Fruit fly (Drosophila melanogaster) whole organism, larva: ENCODE results near the gene tal-3A.

Experiments used
- noc ChIP-seq: fragments of 200-800 bp; sonication (Bioruptor generic); optimal IDR thresholded peaks from 3 replicates; lab custom pipeline; 2019; ENCODE audit warnings: missing biosample characterization, mild to moderate bottlenecking, missing genetic modification characterization, moderate library complexity

Gene tal-3A

dm6 chr3R:13827953-13828922, 15.3 kb downstream of the tal-3A start, which contains the start of gene Mst87F:
TSS of gene Mst87F (minus strand) at chr3R:13828008.
- no peak for TF ChIP-seq noc

dm6 chr3R:13831042-13831441, 18.1 kb downstream of the tal-3A start:
- TF ChIP-seq noc, result no peak

DNA sequence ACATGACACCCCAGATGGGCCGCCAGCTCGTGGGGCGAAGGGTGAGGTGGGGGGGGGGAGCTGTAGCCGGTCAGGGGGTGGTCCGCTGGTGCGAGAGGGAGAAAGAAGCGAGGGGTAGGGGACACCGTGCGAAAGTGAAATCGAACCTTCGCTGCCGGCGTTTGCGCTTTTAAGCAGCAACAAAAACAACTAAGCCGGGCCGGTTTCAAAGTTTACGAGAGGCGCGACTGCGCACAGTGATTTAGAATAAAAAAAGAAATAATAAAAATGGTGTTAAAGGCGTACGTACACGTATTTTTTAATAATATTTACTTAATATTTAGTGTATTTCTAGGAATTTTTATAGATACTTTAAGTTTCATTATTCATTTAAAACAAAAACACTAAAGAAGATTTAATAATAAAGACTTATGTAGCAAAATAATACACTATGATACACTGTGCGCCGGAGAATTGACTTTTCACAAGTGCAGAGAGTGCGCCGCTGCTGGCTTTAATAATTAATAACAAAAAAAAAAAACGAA, 18.7 kb downstream of the tal-3A start:
- TF ChIP-seq noc, result peak; percentile 43

- TF ChIP-seq noc, result no peak
Measured at dm6 chr3R:13832950-13833349, 20.0 kb downstream of the tal-3A start.

dm6 chr3R:13833515-13833914, 20.6 kb downstream of the tal-3A start:
- TF ChIP-seq noc, result no peak

DNA sequence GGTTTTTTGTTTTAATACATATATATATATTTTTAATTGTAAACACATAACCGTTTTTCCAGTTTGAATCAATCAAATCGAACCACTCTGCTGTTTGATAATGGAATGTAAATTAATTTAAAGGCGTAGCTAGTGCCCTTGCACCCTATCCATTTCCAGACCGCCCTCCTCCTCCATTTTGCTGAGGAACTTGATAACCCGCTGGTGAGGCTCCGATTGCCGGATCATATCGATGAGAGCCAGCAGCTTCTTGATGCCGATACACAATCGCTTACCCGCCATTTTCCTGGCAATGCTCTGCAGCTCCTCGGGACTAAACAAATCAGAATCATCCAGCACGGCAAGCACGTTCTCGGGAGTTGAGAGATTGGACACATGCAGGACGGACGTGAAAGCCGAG, 21.6 kb downstream of the tal-3A start:
- no peak for TF ChIP-seq noc

DNA sequence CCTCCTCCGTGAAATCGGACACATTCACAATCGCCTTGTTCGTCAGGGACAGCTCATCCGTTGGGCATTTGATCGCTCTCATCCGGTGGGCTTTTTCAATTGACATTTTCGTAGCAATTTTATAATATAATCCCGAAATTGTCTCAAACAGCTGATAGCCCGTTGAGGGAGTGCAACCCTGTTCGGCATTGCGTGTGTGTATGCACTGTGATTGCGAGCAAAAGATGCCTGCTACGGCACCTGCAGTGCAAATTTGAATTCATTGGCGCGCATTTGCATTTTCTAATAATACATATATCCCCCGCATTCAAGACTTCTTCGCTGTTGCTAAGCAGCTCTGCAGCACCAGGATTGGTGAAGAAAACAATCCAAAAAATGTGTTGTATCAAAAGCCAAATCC, 24.9 kb downstream of the tal-3A start, which contains the start of gene Nsf2:
Gene Nsf2 (minus strand): TSS at position 185 of the 400 bp plus-strand sequence.
- no peak for TF ChIP-seq noc

- TF ChIP-seq noc, result no peak
Measured at dm6 chr3R:13839883-13840412, 27.0 kb downstream of the tal-3A start, which contains the start of gene CG31495. TSS of gene CG31495 (minus strand) at chr3R:13839934.

DNA sequence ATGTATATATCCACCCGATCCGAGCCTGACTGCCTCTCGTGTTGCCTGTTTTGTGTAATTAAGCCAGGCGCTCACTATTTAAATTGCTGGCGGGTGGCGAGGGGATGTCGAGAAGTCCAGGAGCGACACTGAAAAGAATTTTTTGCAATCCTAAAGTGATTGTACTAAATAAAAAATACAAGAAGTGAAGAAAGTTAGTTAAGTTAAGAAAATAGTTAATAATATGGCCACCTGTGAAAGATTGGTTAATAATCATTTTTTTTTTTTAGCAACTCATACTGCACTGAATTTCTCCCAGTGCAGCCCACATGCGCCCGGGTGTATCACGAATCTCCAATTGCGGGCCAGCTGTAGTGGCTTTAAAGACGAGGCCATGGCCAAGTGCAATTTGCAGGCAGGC, 28.0 kb downstream of the tal-3A start:
- no peak for TF ChIP-seq noc

- no peak for TF ChIP-seq noc
Measured at dm6 chr3R:13842532-13842931, 29.6 kb downstream of the tal-3A start.

DNA sequence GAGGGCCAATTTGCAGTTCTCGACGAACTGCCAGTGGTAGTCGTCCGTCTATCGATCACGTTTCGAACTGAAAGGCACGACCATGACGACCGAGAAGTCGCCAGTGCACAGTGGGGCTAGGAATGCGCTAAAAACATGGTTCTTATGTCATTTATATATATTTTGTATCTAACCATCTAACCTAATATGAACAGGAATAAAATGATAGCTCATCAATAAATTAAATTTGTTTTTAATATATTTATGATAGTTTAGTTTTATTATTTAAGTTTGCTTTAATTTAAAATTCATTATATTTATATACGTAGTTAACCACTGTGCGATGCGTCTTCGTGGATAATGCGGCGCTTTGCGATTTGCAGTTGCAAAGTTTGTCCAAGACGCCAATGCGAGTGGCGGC, 30.7 kb downstream of the tal-3A start:
- TF ChIP-seq noc, result no peak

dm6 chr3R:13845250-13845699, 32.4 kb downstream of the tal-3A start:
- no peak for TF ChIP-seq noc

DNA sequence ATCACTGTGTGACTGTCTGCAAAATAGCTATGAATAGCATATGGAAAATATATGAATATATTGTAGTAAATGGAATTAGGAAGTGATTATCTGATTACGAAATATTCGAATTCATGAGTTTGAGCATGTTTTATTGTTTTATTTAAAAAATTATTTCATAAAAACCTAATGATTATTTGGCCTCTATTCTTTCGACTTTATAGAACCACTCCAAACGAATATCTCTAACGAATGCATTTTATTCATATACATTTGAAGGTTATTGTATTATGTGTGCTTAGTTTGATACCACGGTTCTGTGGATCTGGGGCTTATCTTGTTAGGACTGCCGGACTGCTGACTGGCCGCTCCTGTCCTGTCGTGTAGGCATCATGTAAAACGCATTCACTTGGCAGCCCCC, 33.0 kb downstream of the tal-3A start:
- TF ChIP-seq noc, result no peak

dm6 chr3R:13847289-13847688, 34.4 kb downstream of the tal-3A start:
- TF ChIP-seq noc, result no peak

DNA sequence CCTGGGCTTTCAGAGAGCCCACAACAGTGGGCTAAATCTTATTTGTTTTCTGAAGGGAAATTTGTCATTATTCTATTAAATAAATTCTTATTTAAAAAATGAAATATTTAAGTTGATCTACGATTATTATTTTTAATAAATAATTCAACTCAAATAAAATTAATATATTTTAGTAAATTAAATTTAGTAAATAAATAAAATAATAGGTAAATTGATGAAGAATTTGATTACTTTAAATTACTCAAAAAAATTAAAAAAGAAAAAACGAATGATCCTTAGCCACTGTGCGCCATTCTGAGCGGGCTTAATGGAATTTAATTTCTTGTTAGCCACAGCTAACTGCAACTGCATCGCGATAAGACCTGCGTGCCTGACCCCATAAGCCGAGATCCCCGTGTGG, 35.4 kb downstream of the tal-3A start:
- TF ChIP-seq noc, result no peak

DNA sequence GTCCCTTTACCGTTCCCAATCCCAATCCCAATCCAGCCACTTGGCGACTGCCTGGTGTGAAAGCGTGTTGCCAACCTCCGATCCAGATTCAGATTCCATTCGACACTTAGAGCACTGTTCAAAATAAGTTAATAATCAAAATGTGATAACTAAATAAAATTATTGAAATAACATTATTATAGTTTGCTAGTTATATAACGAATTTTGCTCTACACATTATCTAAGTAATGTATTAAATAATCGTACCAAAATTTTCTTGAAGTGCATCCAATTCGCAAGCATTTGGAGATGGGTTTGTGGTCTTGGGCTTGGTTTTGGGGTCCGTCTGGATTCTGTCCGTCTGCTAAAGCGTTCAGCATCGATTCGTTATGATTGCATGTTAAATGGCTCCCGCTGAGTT, 36.4 kb downstream of the tal-3A start:
- TF ChIP-seq noc, result no peak

dm6 chr3R:13850992-13851391, 38.1 kb downstream of the tal-3A start:
- TF ChIP-seq noc, result no peak

dm6 chr3R:13855354-13855753, 42.4 kb downstream of the tal-3A start, which contains the start of gene CG14362:
TSS of gene CG14362 (minus strand) at chr3R:13855454.
- no peak for TF ChIP-seq noc
